Fruit fly (Drosophila melanogaster) whole organism, embryonic: ENCODE measurements around the gene GABA-B-R2.
A peak's percentile ranks its signal among the peaks of the same experiment; 100 is the strongest.

Experiments
- Awh ChIP-seq: fragments of 200-800 bp; sonication (Bioruptor generic); IDR thresholded peaks from 2 replicates; pipeline ENCODE4, ENCODE4 v1.3.6; 2022; ENCODE audit warnings: missing biosample characterization, missing genetic modification characterization
- BtbVII ChIP-seq: fragments of 200-800 bp; sonication (Bioruptor generic); optimal IDR thresholded peaks from 3 replicates; lab custom pipeline; 2017; ENCODE audit warnings: missing biosample characterization, mild to moderate bottlenecking, missing genetic modification characterization
- CG10565 ChIP-seq: fragments of 200-800 bp; sonication (Bioruptor generic); optimal IDR thresholded peaks from 3 replicates; lab custom pipeline; 2016; ENCODE audit warnings: missing biosample characterization, mild to moderate bottlenecking, missing genetic modification characterization
- CG12104 ChIP-seq: fragments of 200-800 bp; sonication (Bioruptor generic); optimal IDR thresholded peaks from 3 replicates; lab custom pipeline; 2016; ENCODE audit warnings: missing biosample characterization, missing genetic modification characterization
- CG12219 ChIP-seq: fragments of 200-800 bp; sonication (Bioruptor generic); optimal IDR thresholded peaks from 3 replicates; lab custom pipeline; 2018; ENCODE audit warnings: missing biosample characterization, mild to moderate bottlenecking, missing genetic modification characterization
- CG1233 ChIP-seq: fragments of 200-800 bp; sonication (Bioruptor generic); optimal IDR thresholded peaks from 4 replicates; lab custom pipeline; 2018; ENCODE audit warnings: missing biosample characterization, mild to moderate bottlenecking, missing genetic modification characterization
- CG17328 ChIP-seq: fragments of 200-800 bp; sonication (Bioruptor generic); IDR thresholded peaks from 2 replicates; pipeline ENCODE4 v1.3.6; 2022; ENCODE audit warnings: missing biosample characterization, missing genetic modification characterization
- CG17802 ChIP-seq: fragments of 200-800 bp; sonication (Bioruptor generic); optimal IDR thresholded peaks from 2 replicates; lab custom pipeline; 2018; ENCODE audit warnings: missing biosample characterization, mild to moderate bottlenecking, missing genetic modification characterization, moderate library complexity
- CG30403 ChIP-seq: fragments of 200-800 bp; sonication (Bioruptor generic); optimal IDR thresholded peaks from 3 replicates; lab custom pipeline; 2016; ENCODE audit warnings: missing biosample characterization, missing genetic modification characterization
- CG31224 ChIP-seq: fragments of 200-800 bp; sonication (Bioruptor generic); IDR thresholded peaks from 2 replicates; pipeline ENCODE4 v1.3.6; 2022; ENCODE audit warnings: missing biosample characterization, missing genetic modification characterization
- CG32772 ChIP-seq: fragments of 200-800 bp; sonication (Bioruptor generic); IDR thresholded peaks from 2 replicates; pipeline ENCODE4 v1.3.6; 2022; ENCODE audit warnings: missing biosample characterization, missing genetic modification characterization
- CG8359 ChIP-seq: fragments of 200-800 bp; sonication (Bioruptor generic); optimal IDR thresholded peaks from 2 replicates; lab custom pipeline; 2017; ENCODE audit warnings: missing biosample characterization, mild to moderate bottlenecking, missing genetic modification characterization, borderline replicate concordance
- D19A ChIP-seq: fragments of 200-800 bp; optimal IDR thresholded peaks from 3 replicates; lab custom pipeline; 2019; ENCODE audit warnings: missing biosample characterization, mild to moderate bottlenecking, missing genetic modification characterization, moderate library complexity
- Dbx ChIP-seq: fragments of 200-800 bp; sonication (Bioruptor generic); IDR thresholded peaks from 3 replicates; pipeline ENCODE4 v1.3.6; 2022; ENCODE audit warnings: missing biosample characterization, missing genetic modification characterization
- Doc3 ChIP-seq: fragments of 200-800 bp; sonication (Bioruptor generic); IDR thresholded peaks from 3 replicates; pipeline ENCODE4 v1.3.6; 2022; ENCODE audit warnings: missing biosample characterization, missing genetic modification characterization; ENCODE audit not compliant: partially characterized antibody
- Drgx ChIP-seq: fragments of 200-800 bp; sonication (Bioruptor generic); IDR thresholded peaks from 2 replicates; pipeline ENCODE4 v1.3.6; 2022; ENCODE audit warnings: missing biosample characterization, missing genetic modification characterization
- ERR ChIP-seq: fragments of 200-800 bp; sonication (Bioruptor generic); optimal IDR thresholded peaks from 2 replicates; lab custom pipeline; 2016; ENCODE audit warnings: missing biosample characterization, missing genetic modification characterization
- Eip74EF ChIP-seq, 2 experiments: fragments of 200-800 bp in 1 of 2; fragments of >200 bp in 1 of 2; sonication (Bioruptor generic) in 1 of 2; optimal IDR thresholded peaks; 2 replicates each; lab custom pipeline; 2017 to 2019; ENCODE audit warnings: missing biosample characterization in 2 of 2, missing genetic modification characterization in 2 of 2, mild to moderate bottlenecking in 1 of 2, moderate library complexity in 1 of 2
- Gug ChIP-seq: fragments of 200-800 bp; sonication (Bioruptor generic); IDR thresholded peaks from 4 replicates; pipeline ENCODE4 v1.3.6; 2022; ENCODE audit warnings: missing biosample characterization, missing genetic modification characterization
- HLH54F ChIP-seq: fragments of 200-800 bp; sonication (Bioruptor generic); optimal IDR thresholded peaks from 3 replicates; lab custom pipeline; 2016; ENCODE audit warnings: missing biosample characterization, missing genetic modification characterization
- Hr51 ChIP-seq, 2 experiments: fragments of 200-800 bp; sonication (Bioruptor generic); optimal IDR thresholded peaks; 2 replicates in 1 of 2; 3 replicates in 1 of 2; lab custom pipeline; 2016 to 2018; ENCODE audit warnings: missing biosample characterization in 2 of 2, missing genetic modification characterization in 2 of 2, mild to moderate bottlenecking in 1 of 2, moderate library complexity in 1 of 2
- Myb ChIP-seq: fragments of 200-800 bp; sonication (Bioruptor generic); optimal IDR thresholded peaks from 2 replicates; lab custom pipeline; 2016; ENCODE audit warnings: missing biosample characterization, missing genetic modification characterization
- NC2β ChIP-seq: fragments of 200-800 bp; sonication (Bioruptor generic); optimal IDR thresholded peaks from 2 replicates; lab custom pipeline; 2016; ENCODE audit warnings: missing biosample characterization, missing genetic modification characterization
- Nf-YC ChIP-seq: fragments of 200-800 bp; optimal IDR thresholded peaks from 3 replicates; lab custom pipeline; 2019; ENCODE audit warnings: missing biosample characterization, mild to moderate bottlenecking, missing genetic modification characterization, moderate library complexity
- Scr ChIP-seq: fragments of 200-800 bp; sonication (Bioruptor generic); IDR thresholded peaks from 2 replicates; pipeline ENCODE4 v1.3.6; 2022; ENCODE audit warnings: missing biosample characterization, missing genetic modification characterization; ENCODE audit not compliant: partially characterized antibody
- chm ChIP-seq: fragments of 200-800 bp; sonication (Bioruptor generic); IDR thresholded peaks from 2 replicates; pipeline ENCODE4 v1.3.6; 2022; ENCODE audit warnings: missing biosample characterization, missing genetic modification characterization
- dan ChIP-seq: fragments of 200-800 bp; sonication (Bioruptor generic); IDR thresholded peaks from 2 replicates; pipeline ENCODE4 v1.3.6; 2022; ENCODE audit warnings: missing biosample characterization, missing genetic modification characterization
- dimm ChIP-seq: fragments of 200-800 bp; sonication (Bioruptor generic); IDR thresholded peaks from 2 replicates; pipeline ENCODE4 v1.3.6; 2022; ENCODE audit warnings: missing biosample characterization, missing genetic modification characterization
- gcm2 ChIP-seq: fragments of 200-800 bp; sonication (Bioruptor generic); optimal IDR thresholded peaks from 2 replicates; lab custom pipeline; 2016; ENCODE audit warnings: missing biosample characterization, missing genetic modification characterization
- gem ChIP-seq: fragments of 200-800 bp; sonication (Bioruptor generic); optimal IDR thresholded peaks from 2 replicates; lab custom pipeline; 2019; ENCODE audit warnings: missing biosample characterization, mild to moderate bottlenecking, missing genetic modification characterization, moderate library complexity
- gsb ChIP-seq: fragments of 200-800 bp; sonication (Bioruptor generic); IDR thresholded peaks from 2 replicates; pipeline ENCODE4 v1.3.6; 2022; ENCODE audit warnings: missing biosample characterization, missing genetic modification characterization
- ind ChIP-seq: fragments of 200-800 bp; sonication (Bioruptor generic); optimal IDR thresholded peaks from 3 replicates; lab custom pipeline; 2016; ENCODE audit warnings: missing biosample characterization, missing genetic modification characterization
- inv ChIP-seq: fragments of 200-800 bp; sonication (Bioruptor generic); IDR thresholded peaks from 2 replicates; pipeline ENCODE4 v1.3.6; 2022; ENCODE audit warnings: missing biosample characterization, missing genetic modification characterization; ENCODE audit not compliant: partially characterized antibody
- kay ChIP-seq: fragments of 200-800 bp; sonication (Bioruptor generic); optimal IDR thresholded peaks from 2 replicates; lab custom pipeline; 2016; ENCODE audit warnings: missing biosample characterization, missing genetic modification characterization
- org-1 ChIP-seq: fragments of 200-800 bp; sonication (Bioruptor generic); optimal IDR thresholded peaks from 2 replicates; lab custom pipeline; 2017; ENCODE audit warnings: missing biosample characterization, missing genetic modification characterization
- pho ChIP-seq: fragments of 200-800 bp; sonication (Bioruptor generic); optimal IDR thresholded peaks from 2 replicates; lab custom pipeline; 2016; ENCODE audit warnings: missing biosample characterization, missing genetic modification characterization
- pnt ChIP-seq: fragments of 200-800 bp; sonication (Bioruptor generic); optimal IDR thresholded peaks from 3 replicates; lab custom pipeline; 2016; ENCODE audit warnings: missing biosample characterization, missing genetic modification characterization
- sens ChIP-seq: fragments of 200-800 bp; sonication (Bioruptor generic); peaks from one replicate; lab custom pipeline; 2016; ENCODE audit warnings: missing biosample characterization, missing genetic modification characterization
- sim ChIP-seq: fragments of 200-800 bp; sonication (Bioruptor generic); IDR thresholded peaks from 2 replicates; pipeline ENCODE4 v1.3.6; 2022; ENCODE audit warnings: missing biosample characterization, missing genetic modification characterization
- vvl ChIP-seq: fragments of 200-800 bp; sonication (Bioruptor generic); IDR thresholded peaks from 2 replicates; pipeline ENCODE4 v1.3.6; 2022; ENCODE audit warnings: missing biosample characterization, missing genetic modification characterization
- wek ChIP-seq: fragments of 200-800 bp; sonication (Bioruptor generic); optimal IDR thresholded peaks from 3 replicates; lab custom pipeline; 2018; ENCODE audit warnings: missing biosample characterization, mild to moderate bottlenecking, missing genetic modification characterization, moderate library complexity
- zfh2 ChIP-seq: fragments of 200-800 bp; sonication (Bioruptor generic); optimal IDR thresholded peaks from 2 replicates; lab custom pipeline; 2016; ENCODE audit warnings: missing biosample characterization, missing genetic modification characterization

Gene GABA-B-R2

dm6 chr3R:21781448-21781847 lies 5.8 kb upstream of the GABA-B-R2 start (continued):
- TF ChIP-seq HLH54F (peak; percentile 54), ERR (GFP tag; lab: Kevin White, UChicago) (peak; percentile 1), Doc3 (no peak), org-1 (GFP tag; lab: Kevin White, UChicago) (peak; percentile 18), CG1233 (peak; percentile 35), Nf-YC (tag; lab: Kevin White, UChicago) (no peak), CG12219 (peak; percentile 62), Myb (GFP tag; lab: Kevin White, UChicago) (no peak), CG17802 (peak; percentile 14), CG17328 (GFP tag; lab: Robert Waterston, UW) (peak; percentile 48; the same call in 1 of the 2 replicates), gcm2 (GFP tag; lab: Kevin White, UChicago) (no peak), Drgx (peak; percentile 78), Gug (GFP tag; lab: Robert Waterston, UW) (peak; percentile 64), Dbx (GFP tag; lab: Robert Waterston, UW) (no peak), Scr (GFP tag; lab: Robert Waterston, UW) (no peak), CG30403 (peak; percentile 76), gem (tag; lab: Kevin White, UChicago) (no peak), Hr51 (GFP tag; optimal IDR thresholded peaks at IDR 0.05; lab: Kevin White, UChicago) (peak; percentile 47 to 74), NC2β (GFP tag; lab: Kevin White, UChicago) (peak; percentile 31), Eip74EF (GFP tag; optimal IDR thresholded peaks at IDR 0.05; lab: Kevin White, UChicago) (peak in 1 of 2 experiments; percentile 28), dan (GFP tag; lab: Robert Waterston, UW) (no peak), dimm (GFP tag; lab: Robert Waterston, UW) (no peak), CG12104 (GFP tag; lab: Kevin White, UChicago) (peak; percentile 31), pnt (GFP tag; lab: Kevin White, UChicago) (peak; percentile 49), kay (GFP tag; lab: Kevin White, UChicago) (peak; percentile 42), pho (GFP tag; lab: Kevin White, UChicago) (peak; percentile 51), inv (GFP tag; lab: Robert Waterston, UW) (no peak), CG31224 (GFP tag; lab: Robert Waterston, UW) (no peak), CG8359 (GFP tag; lab: Kevin White, UChicago) (no peak), CG10565 (GFP tag; lab: Kevin White, UChicago) (no peak), gsb (peak; percentile 61), D19A (tag; lab: Kevin White, UChicago) (peak; percentile 58), chm (GFP tag; lab: Robert Waterston, UW) (no peak), ind (GFP tag; lab: Kevin White, UChicago) (peak; percentile 72)

DNA sequence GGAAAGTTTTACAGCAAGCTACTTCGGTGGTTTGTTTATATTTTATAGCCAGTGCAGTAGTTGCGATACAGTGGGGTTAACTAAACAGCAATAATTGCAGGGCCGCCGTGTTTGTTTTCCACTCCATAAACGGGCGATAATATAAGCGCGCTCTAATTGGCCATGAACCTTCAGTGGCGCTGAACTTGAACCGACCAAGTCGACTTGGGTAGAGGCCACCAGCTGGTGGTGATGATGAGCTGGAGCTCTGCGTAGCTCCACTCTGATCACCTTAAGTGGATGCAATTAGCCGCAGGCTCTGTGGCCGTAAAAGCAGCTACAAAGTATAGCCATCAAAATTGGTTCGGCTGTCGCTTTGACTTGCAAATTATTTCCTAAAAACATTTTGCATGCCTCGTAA lies 4.4 kb upstream of the GABA-B-R2 start:
- peak; percentile 46; the same call in 1 of the 2 replicates for TF ChIP-seq Awh
- no peak for TF ChIP-seq sim
- TF ChIP-seq BtbVII (GFP tag; lab: Kevin White, UChicago): no peak
- TF ChIP-seq wek (GFP tag; lab: Kevin White, UChicago): no peak
- peak; percentile 71 for TF ChIP-seq sens (GFP tag; lab: Kevin White, UChicago)
- TF ChIP-seq zfh2 (GFP tag; lab: Kevin White, UChicago): no peak
- peak; percentile 29; the same call in 1 of the 2 replicates for TF ChIP-seq vvl
- no peak for TF ChIP-seq CG32772 (GFP tag; lab: Robert Waterston, UW)
